Worm (Caenorhabditis elegans) whole organism, L4 larva: ENCODE data around the gene ckb-3.
"Not testable (repeated sequence)": the region's sequence is repeated elsewhere in the genome, so short reads cannot be mapped to it uniquely, and the experiment has no call there.

Experiments
- D1046.2 ChIP-seq: fragments of 200-800 bp; sonication (Bioruptor generic); IDR thresholded peaks from 2 replicates; pipeline ENCODE4 v1.3.6; 2022; ENCODE audit warnings: missing genetic modification characterization, missing compliant biosample characterization
- F10B5.3 ChIP-seq: sonication (generic microtip); optimal IDR thresholded peaks from 2 replicates; lab custom pipeline; 2016; ENCODE audit warnings: mild to moderate bottlenecking, missing genetic modification characterization, missing compliant biosample characterization
- F26F4.8 ChIP-seq: fragments of 200-800 bp; sonication (Bioruptor generic); conservative IDR thresholded peaks from 2 replicates; pipeline ENCODE4 v1.3.6; 2022; ENCODE audit warnings: missing genetic modification characterization, missing compliant biosample characterization
- T20F7.1 ChIP-seq: fragments of 200-800 bp; sonication (Bioruptor generic); optimal IDR thresholded peaks from 2 replicates; lab custom pipeline; 2018; ENCODE audit warnings: mild to moderate bottlenecking, missing genetic modification characterization, missing compliant biosample characterization
- Y48G9A.11 ChIP-seq: fragments of 200-800 bp; sonication (Bioruptor generic); IDR thresholded peaks from 2 replicates; pipeline ENCODE4 v1.3.6; 2022; ENCODE audit warnings: missing genetic modification reagents, missing genetic modification characterization, missing compliant biosample characterization
- Y75B8A.6 ChIP-seq: fragments of 200-800 bp; sonication (Bioruptor generic); IDR thresholded peaks from 2 replicates; pipeline ENCODE4 v1.3.6; 2022; ENCODE audit warnings: missing genetic modification reagents, missing genetic modification characterization, missing compliant biosample characterization
- ZK337.2 ChIP-seq: fragments of 200-800 bp; sonication (Bioruptor generic); IDR thresholded peaks from 2 replicates; pipeline ENCODE4 v1.3.6; 2022; ENCODE audit warnings: missing genetic modification reagents, missing genetic modification characterization, missing compliant biosample characterization
- aha-1 ChIP-seq: fragments of 150-350 bp; peaks from one replicate; lab custom pipeline; 2014; ENCODE audit warnings: missing biosample characterization, missing genetic modification characterization
- aly-2 ChIP-seq: sonication (generic microtip); optimal IDR thresholded peaks from 2 replicates; lab custom pipeline; 2018; ENCODE audit warnings: missing biosample characterization, missing genetic modification characterization
- arid-1 ChIP-seq: fragments of 200-800 bp; sonication (Bioruptor generic); conservative IDR thresholded peaks from 2 replicates; pipeline ENCODE4 v1.3.6; 2022; ENCODE audit warnings: missing genetic modification reagents, missing genetic modification characterization, missing compliant biosample characterization
- ctbp-1 ChIP-seq: fragments of 200-800 bp; sonication (Bioruptor generic); IDR thresholded peaks from 2 replicates; pipeline ENCODE4 v1.3.6; 2022; ENCODE audit warnings: missing genetic modification reagents, missing genetic modification characterization, missing compliant biosample characterization
- daf-12 ChIP-seq: fragments of 150-350 bp; optimal IDR thresholded peaks from 2 replicates; lab custom pipeline; 2014; ENCODE audit warnings: missing biosample characterization, missing genetic modification reagents, missing genetic modification characterization
- daf-16 ChIP-seq, 3 experiments: sonication (generic microtip); optimal IDR thresholded peaks; 2 replicates each; lab custom pipeline; 2016 to 2017; ENCODE audit warnings: missing genetic modification characterization in 3 of 3, missing genetic modification reagents in 3 of 3, mild to moderate bottlenecking in 2 of 3, missing compliant biosample characterization in 2 of 3, missing biosample characterization in 1 of 3, moderate library complexity in 1 of 3
- dmd-6 ChIP-seq: fragments of 200-800 bp; sonication (Bioruptor generic); IDR thresholded peaks from 2 replicates; pipeline ENCODE4 v1.3.6; 2022; ENCODE audit warnings: missing genetic modification reagents, missing genetic modification characterization, missing compliant biosample characterization
- dmd-9 ChIP-seq: fragments of 200-800 bp; sonication (Bioruptor generic); IDR thresholded peaks from 2 replicates; pipeline ENCODE4 v1.3.6; 2022; ENCODE audit warnings: missing genetic modification reagents, missing genetic modification characterization, missing compliant biosample characterization
- dve-1 ChIP-seq: sonication (generic microtip); optimal IDR thresholded peaks from 2 replicates; lab custom pipeline; 2017; ENCODE audit warnings: antibody characterized with exemption, mild to moderate bottlenecking, missing genetic modification characterization, missing compliant biosample characterization; ENCODE audit not compliant: insufficient read depth
- fkh-10 ChIP-seq: fragments of 150-350 bp; optimal IDR thresholded peaks from 2 replicates; lab custom pipeline; 2014; ENCODE audit warnings: missing biosample characterization, missing genetic modification reagents, missing genetic modification characterization
- gei-8 ChIP-seq: fragments of 200-800 bp; sonication (Bioruptor generic); optimal IDR thresholded peaks from 2 replicates; lab custom pipeline; 2018; ENCODE audit warnings: mild to moderate bottlenecking, missing genetic modification characterization, missing compliant biosample characterization
- hif-1 ChIP-seq, 2 experiments: sonication (generic microtip); optimal IDR thresholded peaks; 2 replicates each; lab custom pipeline; 2016 to 2017; ENCODE audit warnings: missing compliant biosample characterization in 2 of 2, missing genetic modification characterization in 2 of 2, missing genetic modification reagents in 2 of 2, missing genotype in 2 of 2, mild to moderate bottlenecking in 1 of 2
- hlh-11 ChIP-seq: fragments of 200-800 bp; sonication (Bioruptor generic); optimal IDR thresholded peaks from 2 replicates; lab custom pipeline; 2018; ENCODE audit warnings: mild to moderate bottlenecking, missing genetic modification characterization, missing compliant biosample characterization
- lim-7 ChIP-seq: fragments of 200-800 bp; sonication (Bioruptor generic); IDR thresholded peaks from 2 replicates; pipeline ENCODE4 v1.3.6; 2022; ENCODE audit warnings: missing genetic modification characterization, missing compliant biosample characterization
- lin-1 ChIP-seq: fragments of 200-800 bp; sonication (Bioruptor generic); IDR thresholded peaks from 2 replicates; pipeline ENCODE4 v1.3.6; 2022; ENCODE audit warnings: missing genetic modification reagents, missing genetic modification characterization, missing compliant biosample characterization
- lin-29 ChIP-seq: fragments of 200-800 bp; sonication (Bioruptor generic); IDR thresholded peaks from 2 replicates; pipeline ENCODE4 v1.3.6; 2022; ENCODE audit warnings: missing genetic modification reagents, missing genetic modification characterization, missing compliant biosample characterization
- lin-38 ChIP-seq: fragments of 200-800 bp; sonication (Bioruptor generic); IDR thresholded peaks from 2 replicates; pipeline ENCODE4 v1.3.6; 2022; ENCODE audit warnings: missing genetic modification reagents, missing genetic modification characterization, missing compliant biosample characterization
- lir-3 ChIP-seq: sonication (generic microtip); optimal IDR thresholded peaks from 2 replicates; lab custom pipeline; 2016; ENCODE audit warnings: mild to moderate bottlenecking, missing genetic modification characterization, missing compliant biosample characterization
- madf-5 ChIP-seq, 2 experiments: fragments of 200-800 bp; sonication (Bioruptor generic); IDR thresholded peaks; 2 replicates each; pipeline ENCODE4 v1.3.6; 2022; ENCODE audit warnings: missing compliant biosample characterization in 2 of 2, missing genetic modification characterization in 2 of 2
- madf-9 ChIP-seq: fragments of 200-800 bp; sonication (Bioruptor generic); conservative IDR thresholded peaks from 2 replicates; pipeline ENCODE4 v1.3.6; 2022; ENCODE audit warnings: missing genetic modification reagents, missing genetic modification characterization, missing compliant biosample characterization
- mdl-1 ChIP-seq, 2 experiments: fragments of 150-350 bp in 1 of 2; sonication (generic microtip) in 1 of 2; optimal IDR thresholded peaks; 2 replicates each; lab custom pipeline; 2014 to 2017; ENCODE audit warnings: missing biosample characterization in 2 of 2, missing genetic modification characterization in 2 of 2
- nhr-102 ChIP-seq: sonication (generic microtip); optimal IDR thresholded peaks from 2 replicates; lab custom pipeline; 2016; ENCODE audit warnings: mild to moderate bottlenecking, missing genetic modification characterization, moderate library complexity, missing compliant biosample characterization
- nhr-28 ChIP-seq: fragments of 150-350 bp; optimal IDR thresholded peaks from 2 replicates; lab custom pipeline; 2014; ENCODE audit warnings: missing biosample characterization, missing genetic modification characterization
- nhr-42 ChIP-seq: fragments of 200-800 bp; sonication (Bioruptor generic); IDR thresholded peaks from 2 replicates; pipeline ENCODE4 v1.3.6; 2022; ENCODE audit warnings: missing genetic modification characterization, missing compliant biosample characterization
- nhr-48 ChIP-seq: sonication (generic microtip); optimal IDR thresholded peaks from 2 replicates; lab custom pipeline; 2016; ENCODE audit warnings: mild to moderate bottlenecking, missing genetic modification characterization, missing compliant biosample characterization
- nhr-77 ChIP-seq: fragments of 150-350 bp; optimal IDR thresholded peaks from 2 replicates; lab custom pipeline; 2014; ENCODE audit warnings: missing biosample characterization, missing genetic modification characterization
- pha-4 ChIP-seq, 2 experiments: fragments of 150-350 bp in 1 of 2; fragments of 200-800 bp in 1 of 2; sonication (Bioruptor generic) in 1 of 2; IDR thresholded peaks in 1 of 2; optimal IDR thresholded peaks in 1 of 2; 2 replicates each; pipeline versions ENCODE4 v1.3.6 to Lab custom; 2014 to 2022; ENCODE audit warnings: missing genetic modification characterization in 2 of 2, missing genetic modification reagents in 2 of 2, missing biosample characterization in 1 of 2, missing compliant biosample characterization in 1 of 2
- php-3 ChIP-seq: fragments of 200-800 bp; sonication (Bioruptor generic); IDR thresholded peaks from 2 replicates; pipeline ENCODE4 v1.3.6; 2022; ENCODE audit warnings: missing genetic modification reagents, missing genetic modification characterization, missing compliant biosample characterization
- pqm-1 ChIP-seq: sonication (generic microtip); optimal IDR thresholded peaks from 2 replicates; lab custom pipeline; 2017; ENCODE audit warnings: missing biosample characterization, missing genetic modification characterization
- sdz-12 ChIP-seq: fragments of 200-800 bp; sonication (Bioruptor generic); optimal IDR thresholded peaks from 2 replicates; lab custom pipeline; 2018; ENCODE audit warnings: mild to moderate bottlenecking, missing genetic modification characterization, missing compliant biosample characterization
- spr-1 ChIP-seq: sonication (generic microtip); optimal IDR thresholded peaks from 2 replicates; lab custom pipeline; 2016; ENCODE audit warnings: mild to moderate bottlenecking, missing genetic modification characterization, missing compliant biosample characterization
- tag-97 ChIP-seq: fragments of 200-800 bp; sonication (Bioruptor generic); IDR thresholded peaks from 2 replicates; pipeline ENCODE4 v1.3.6; 2022; ENCODE audit warnings: missing genetic modification characterization, missing compliant biosample characterization
- vab-7 ChIP-seq: fragments of 200-800 bp; sonication (Bioruptor generic); IDR thresholded peaks from 2 replicates; pipeline ENCODE4 v1.3.6; 2022; ENCODE audit warnings: missing genetic modification reagents, missing genetic modification characterization, missing compliant biosample characterization
- ztf-7 ChIP-seq: fragments of 150-350 bp; optimal IDR thresholded peaks from 2 replicates; lab custom pipeline; 2014; ENCODE audit warnings: missing biosample characterization, missing genetic modification characterization

Gene ckb-3

DNA sequence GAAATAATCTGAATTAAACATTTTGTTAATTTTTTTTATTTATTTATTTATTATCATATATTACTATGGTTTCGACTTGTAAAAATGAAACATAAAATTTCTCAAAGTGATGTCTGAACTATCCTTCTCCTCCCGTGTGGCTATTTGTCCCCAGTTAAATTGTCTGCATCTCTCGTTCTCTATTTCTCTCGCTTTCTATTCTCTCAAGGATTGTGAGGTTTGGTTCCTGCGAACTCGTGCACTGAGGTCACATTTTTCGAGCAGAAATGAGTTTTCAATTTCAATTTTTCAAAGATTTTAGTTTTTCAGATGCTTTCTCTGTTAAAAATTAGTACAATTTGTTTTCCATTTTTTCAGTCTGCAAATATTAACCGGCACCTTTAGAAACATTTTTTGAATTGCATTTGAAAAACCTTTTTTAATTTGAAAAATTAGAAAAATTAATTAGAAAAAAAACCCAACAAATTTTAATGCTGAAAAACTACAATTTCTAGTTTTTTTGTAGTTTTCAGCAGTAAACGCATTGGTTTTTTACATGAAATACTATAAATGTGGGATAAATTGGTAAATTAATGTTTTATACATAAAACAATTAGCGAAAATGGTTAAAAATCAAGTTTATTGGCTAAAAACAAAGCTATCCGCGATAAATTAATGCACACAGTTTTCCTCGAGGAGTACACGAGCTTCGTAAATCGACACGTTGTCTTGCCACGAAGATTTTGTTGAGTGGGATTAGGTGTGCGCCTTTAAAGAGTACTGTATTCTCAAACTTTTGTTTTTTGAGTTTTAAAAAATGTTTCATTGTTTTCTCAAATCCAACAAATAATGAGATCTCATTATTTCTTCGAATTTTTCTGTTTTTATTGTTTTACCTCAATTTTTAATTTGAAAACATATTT is 41.7 kb downstream of the ckb-3 start (continued):
- TF ChIP-seq F26F4.8 (GFP tag; lab: Robert Waterston, UW) (no peak), aly-2 (tag; lab: Kevin White, UChicago) (no peak), ztf-7 (tag; lab: Kevin White, UChicago) (no peak), mdl-1 (tag; optimal IDR thresholded peaks at IDR 0.05; lab: Kevin White, UChicago) (peak; percentile 13 to 19), hif-1 (tag; optimal IDR thresholded peaks at IDR 0.05; lab: Kevin White, UChicago) (no peak), F10B5.3 (tag; lab: Kevin White, UChicago) (no peak)

DNA sequence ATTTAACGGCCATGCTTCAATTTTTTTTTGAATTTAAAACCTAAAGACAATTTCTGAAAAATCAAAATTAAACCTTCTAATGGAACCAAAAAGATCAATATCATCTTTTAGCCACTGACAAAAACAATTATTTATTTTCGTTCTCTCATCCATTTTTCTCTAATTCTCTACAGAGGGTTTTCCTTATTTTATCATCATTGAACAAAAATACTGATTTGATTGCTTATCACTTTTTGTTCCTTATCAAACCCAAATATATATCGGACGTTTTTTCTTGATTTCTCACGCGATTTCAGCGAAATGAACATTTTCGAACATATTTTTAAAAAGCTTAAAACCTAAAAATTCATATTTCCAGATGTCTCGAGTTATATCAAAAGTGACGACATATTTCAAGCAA is 42.4 kb downstream of the ckb-3 start, which contains the start of gene mpc-1:
TSS of gene mpc-1 (plus strand) at position 359 of the 400 bp plus-strand sequence.
- TF ChIP-seq fkh-10 (GFP tag; lab: Kevin White, UChicago) (no peak), nhr-28 (peak; percentile 61), pqm-1 (tag; lab: Kevin White, UChicago) (peak; percentile 77), spr-1 (tag; lab: Kevin White, UChicago) (no peak), dve-1 (tag; lab: Kevin White, UChicago) (peak; percentile 68), mdl-1 (tag; optimal IDR thresholded peaks at IDR 0.05; lab: Kevin White, UChicago) (peak in 1 of 2 experiments; percentile 42), F26F4.8 (GFP tag; lab: Robert Waterston, UW) (no peak), lir-3 (tag; lab: Kevin White, UChicago) (no peak), tag-97 (GFP tag; lab: Robert Waterston, UW) (no peak), Y48G9A.11 (no peak), lin-1 (GFP tag; lab: Robert Waterston, UW) (no peak), hlh-11 (tag; lab: Kevin White, UChicago) (peak; percentile 50), daf-16 (GFP tag; optimal IDR thresholded peaks at IDR 0.05; lab: Kevin White, UChicago) (no peak), daf-16 (tag; optimal IDR thresholded peaks at IDR 0.05; lab: Kevin White, UChicago) (peak; percentile 85), nhr-77 (tag; lab: Kevin White, UChicago) (peak; percentile 75), sdz-12 (no peak), ZK337.2 (GFP tag; lab: Robert Waterston, UW) (no peak), daf-12 (no peak), ztf-7 (tag; lab: Kevin White, UChicago) (no peak), dmd-6 (GFP tag; lab: Robert Waterston, UW) (peak; percentile 72)

DNA sequence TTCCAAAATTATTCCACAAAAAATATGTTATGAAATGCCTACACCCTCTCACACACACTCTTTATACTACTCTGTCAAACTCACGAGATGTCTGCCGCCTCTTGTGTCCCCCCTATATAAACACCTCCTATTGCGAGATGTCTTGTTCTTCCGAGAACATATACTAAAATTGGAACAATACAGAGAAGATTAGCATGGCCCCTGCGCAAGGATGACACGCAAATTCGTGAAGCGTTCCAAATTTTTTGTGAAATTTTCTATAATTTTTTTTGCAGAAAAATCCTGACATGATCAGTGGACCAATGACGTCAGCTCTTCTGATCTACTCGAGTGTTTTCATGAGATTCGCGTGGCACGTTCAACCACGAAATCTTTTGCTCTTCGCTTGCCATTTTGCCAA is 43.4 kb downstream of the ckb-3 start:
- TF ChIP-seq vab-7 (GFP tag; lab: Robert Waterston, UW) = peak; percentile 68
- TF ChIP-seq aha-1 (tag; lab: Kevin White, UChicago) = peak; percentile 83
- peak; percentile 28 for TF ChIP-seq T20F7.1
- peak; percentile 46 for TF ChIP-seq dve-1 (tag; lab: Kevin White, UChicago)
- TF ChIP-seq D1046.2 = peak; percentile 63; the same call in 1 of the 2 replicates
- peak in 1 of 2 experiments; percentile 13 for TF ChIP-seq daf-16 (GFP tag; optimal IDR thresholded peaks at IDR 0.05; lab: Kevin White, UChicago)
- TF ChIP-seq daf-16 (tag; optimal IDR thresholded peaks at IDR 0.05; lab: Kevin White, UChicago) = peak; percentile 7
- TF ChIP-seq ctbp-1 (GFP tag; lab: Robert Waterston, UW) = peak; percentile 75
- peak; percentile 15 for TF ChIP-seq F10B5.3 (tag; lab: Kevin White, UChicago)
- peak; percentile 20 for TF ChIP-seq hlh-11 (tag; lab: Kevin White, UChicago)
- TF ChIP-seq lim-7 (GFP tag; lab: Robert Waterston, UW) = peak; percentile 73
- peak; percentile 38 for TF ChIP-seq gei-8 (GFP tag; lab: Kevin White, UChicago)
- TF ChIP-seq lin-29 (GFP tag; lab: Robert Waterston, UW) = peak; percentile 26; the same call in 1 of the 2 replicates
- TF ChIP-seq Y75B8A.6 = 0 out of 2 replicates have a peak, but pooled peaks have one; percentile 50
- peak; percentile 35; the same call in 1 of the 2 replicates for TF ChIP-seq madf-9 (GFP tag; lab: Robert Waterston, UW)
- TF ChIP-seq ZK337.2 (GFP tag; lab: Robert Waterston, UW) = peak; percentile 39; the same call in 1 of the 2 replicates
- TF ChIP-seq nhr-102 (tag; lab: Kevin White, UChicago) = peak; percentile 58
- TF ChIP-seq pha-4 (GFP tag; IDR thresholded peaks at IDR 0.05; lab: Robert Waterston, UW) = peak; percentile 76
- TF ChIP-seq pha-4 (tag; optimal IDR thresholded peaks at IDR 0.05; lab: Kevin White, UChicago) = not testable (repeated sequence)
- 0 out of 4 replicates have a peak, but pooled peaks have one; percentile 16 to 33 for TF ChIP-seq madf-5 (GFP tag; IDR thresholded peaks at IDR 0.05; lab: Robert Waterston, UW)
- 0 out of 2 replicates have a peak, but pooled peaks have one; percentile 7 for TF ChIP-seq nhr-42
- peak; percentile 30; the same call in 1 of the 2 replicates for TF ChIP-seq dmd-9 (GFP tag; lab: Robert Waterston, UW)
- peak; percentile 80 for TF ChIP-seq lin-38 (GFP tag; lab: Robert Waterston, UW)
- TF ChIP-seq arid-1 = peak; percentile 62
- TF ChIP-seq nhr-48 (tag; lab: Kevin White, UChicago) = peak; percentile 38
- TF ChIP-seq hif-1 (tag; optimal IDR thresholded peaks at IDR 0.05; lab: Kevin White, UChicago) = peak in 1 of 2 experiments; percentile 38
- 0 out of 2 replicates have a peak, but pooled peaks have one; percentile 43 for TF ChIP-seq php-3 (GFP tag; lab: Robert Waterston, UW)
- peak; percentile 69 for TF ChIP-seq dmd-6 (GFP tag; lab: Robert Waterston, UW)
